Worm (Caenorhabditis elegans): ENCODE measurements around the gene bli-2.
"Not testable (repeated sequence)": the region's sequence is repeated elsewhere in the genome, so short reads cannot be mapped to it uniquely, and the experiment has no call there.

ce11 chrII:5622383-5622939 lies 29.8 kb downstream of the bli-2 start, which contains the start of the genes eif-3.L and npl-4.2:
- TF ChIP-seq unc-62 (GFP tag; optimal IDR thresholded peaks at IDR 0.05); unc-39 (tag; optimal IDR thresholded peaks at IDR 0.05); ztf-11 (tag; optimal IDR thresholded peaks at IDR 0.05); nhr-28 (tag; optimal IDR thresholded peaks at IDR 0.05): not testable (repeated sequence)

Data from whole organism, mixed stage, embryonic.